Fruit fly (Drosophila melanogaster) whole organism, embryonic: ENCODE results near the gene DNaseII.

Experiments
- B-H1 ChIP-seq: fragments of 200-800 bp; sonication (Bioruptor generic); IDR thresholded peaks from 3 replicates; pipeline ENCODE4 v1.3.6; 2022; ENCODE audit warnings: missing biosample characterization, missing genetic modification characterization
- Bdp1 ChIP-seq: fragments of 200-800 bp; sonication (Bioruptor generic); optimal IDR thresholded peaks from 3 replicates; lab custom pipeline; 2016; ENCODE audit warnings: missing biosample characterization, missing genetic modification characterization
- CG10321 ChIP-seq: fragments of 200-800 bp; sonication (Bioruptor generic); IDR thresholded peaks from 2 replicates; pipeline ENCODE4 v1.3.6; 2022; ENCODE audit warnings: missing biosample characterization, missing genetic modification characterization
- CG11093 ChIP-seq: fragments of 200-800 bp; sonication (Bioruptor generic); IDR thresholded peaks from 3 replicates; pipeline ENCODE4 v1.3.6; 2022; ENCODE audit warnings: missing biosample characterization, missing genetic modification characterization
- CG12236 ChIP-seq: fragments of 200-800 bp; sonication (Bioruptor generic); optimal IDR thresholded peaks from 2 replicates; lab custom pipeline; 2016; ENCODE audit warnings: missing biosample characterization, missing genetic modification characterization
- CG12659 ChIP-seq: fragments of 200-800 bp; sonication (Bioruptor generic); optimal IDR thresholded peaks from 3 replicates; lab custom pipeline; 2017; ENCODE audit warnings: mild to moderate bottlenecking, missing biosample characterization, missing genetic modification reagents, missing genetic modification characterization
- CG12769 ChIP-seq: fragments of 200-800 bp; sonication (Bioruptor generic); optimal IDR thresholded peaks from 2 replicates; lab custom pipeline; 2019; ENCODE audit warnings: missing biosample characterization, mild to moderate bottlenecking, missing genetic modification characterization, moderate library complexity
- CG13775 ChIP-seq: fragments of 200-800 bp; sonication (Bioruptor generic); optimal IDR thresholded peaks from 3 replicates; lab custom pipeline; 2017; ENCODE audit warnings: missing biosample characterization, mild to moderate bottlenecking, missing genetic modification characterization
- CG14667 ChIP-seq: fragments of 200-800 bp; sonication (Bioruptor generic); IDR thresholded peaks from 2 replicates; pipeline ENCODE4 v1.3.6; 2022; ENCODE audit warnings: missing biosample characterization, missing genetic modification characterization
- CG15696 ChIP-seq: fragments of 200-800 bp; sonication (Bioruptor generic); optimal IDR thresholded peaks from 2 replicates; lab custom pipeline; 2019; ENCODE audit warnings: missing biosample characterization, mild to moderate bottlenecking, missing genetic modification characterization, moderate library complexity
- CG16813 ChIP-seq: fragments of 200-800 bp; sonication (Bioruptor generic); IDR thresholded peaks from 3 replicates; pipeline ENCODE4 v1.3.6; 2022; ENCODE audit warnings: missing biosample characterization, missing genetic modification characterization; ENCODE audit not compliant: partially characterized antibody
- CG2875 ChIP-seq: fragments of 200-800 bp; sonication (Bioruptor generic); optimal IDR thresholded peaks from 2 replicates; lab custom pipeline; 2017; ENCODE audit warnings: missing biosample characterization, mild to moderate bottlenecking, missing genetic modification characterization, missing genetic modification reagents
- CG31388 ChIP-seq: fragments of 200-800 bp; sonication (Bioruptor generic); optimal IDR thresholded peaks from 2 replicates; lab custom pipeline; 2016; ENCODE audit warnings: missing biosample characterization, missing genetic modification characterization
- CG33557 ChIP-seq: fragments of 200-800 bp; sonication (Bioruptor generic); optimal IDR thresholded peaks from 2 replicates; lab custom pipeline; 2019; ENCODE audit warnings: missing biosample characterization, mild to moderate bottlenecking, missing genetic modification characterization, moderate library complexity
- CG3726 ChIP-seq: fragments of 200-800 bp; sonication (Bioruptor generic); IDR thresholded peaks from 3 replicates; pipeline ENCODE4, ENCODE4 v1.3.6; 2022; ENCODE audit warnings: missing biosample characterization, missing genetic modification characterization
- CG6791 ChIP-seq: fragments of 200-800 bp; sonication (Bioruptor generic); IDR thresholded peaks from 3 replicates; pipeline ENCODE4 v1.3.6; 2022; ENCODE audit warnings: missing biosample characterization, missing genetic modification characterization; ENCODE audit not compliant: partially characterized antibody
- CG7928 ChIP-seq: fragments of 200-800 bp; sonication (Bioruptor generic); optimal IDR thresholded peaks from 2 replicates; lab custom pipeline; 2017; ENCODE audit warnings: missing biosample characterization, mild to moderate bottlenecking, missing genetic modification characterization
- CG7987 ChIP-seq: fragments of 200-800 bp; sonication (Bioruptor generic); optimal IDR thresholded peaks from 2 replicates; lab custom pipeline; 2018; ENCODE audit warnings: missing biosample characterization, mild to moderate bottlenecking, missing genetic modification characterization, moderate library complexity
- CG9797 ChIP-seq: fragments of 200-800 bp; sonication (Bioruptor generic); optimal IDR thresholded peaks from 3 replicates; lab custom pipeline; 2018; ENCODE audit warnings: missing biosample characterization, mild to moderate bottlenecking, missing genetic modification characterization
- CG9876 ChIP-seq: fragments of 200-800 bp; sonication (Bioruptor generic); optimal IDR thresholded peaks from 2 replicates; lab custom pipeline; 2016; ENCODE audit warnings: missing biosample characterization, missing genetic modification characterization
- Chrac-16 ChIP-seq: fragments of 200-800 bp; sonication (Bioruptor generic); optimal IDR thresholded peaks from 3 replicates; lab custom pipeline; 2016; ENCODE audit warnings: missing biosample characterization, missing genetic modification characterization
- Ets97D ChIP-seq: fragments of 200-800 bp; sonication (Bioruptor generic); optimal IDR thresholded peaks from 3 replicates; lab custom pipeline; 2016; ENCODE audit warnings: missing biosample characterization, missing genetic modification characterization
- Myb ChIP-seq: fragments of 200-800 bp; sonication (Bioruptor generic); optimal IDR thresholded peaks from 2 replicates; lab custom pipeline; 2016; ENCODE audit warnings: missing biosample characterization, missing genetic modification characterization
- NK7.1 ChIP-seq: fragments of 200-800 bp; sonication (Bioruptor generic); optimal IDR thresholded peaks from 3 replicates; lab custom pipeline; 2016; ENCODE audit warnings: missing biosample characterization, missing genetic modification characterization
- Stat92E ChIP-seq, 3 experiments: fragments of >200 bp in 2 of 3; fragments of 200-800 bp in 1 of 3; sonication (Bioruptor generic) in 1 of 3; optimal IDR thresholded peaks; 2 replicates each; lab custom pipeline; 2017 to 2019; ENCODE audit warnings: missing biosample characterization in 3 of 3, missing genetic modification characterization in 3 of 3, mild to moderate bottlenecking in 1 of 3, moderate library complexity in 1 of 3
- Tbp ChIP-seq: fragments of >200 bp; optimal IDR thresholded peaks from 2 replicates; lab custom pipeline; 2018; ENCODE audit warnings: missing biosample characterization, missing genetic modification characterization
- cas ChIP-seq: fragments of 200-800 bp; sonication (Bioruptor generic); IDR thresholded peaks from 2 replicates; pipeline ENCODE4 v1.3.6; 2022; ENCODE audit warnings: missing biosample characterization, missing genetic modification characterization
- cwo ChIP-seq: fragments of 200-800 bp; sonication (Bioruptor generic); optimal IDR thresholded peaks from 3 replicates; lab custom pipeline; 2017; ENCODE audit warnings: missing biosample characterization, missing genetic modification characterization, mild to moderate bottlenecking, moderate library complexity, missing genetic modification reagents
- esg ChIP-seq: fragments of 200-800 bp; sonication (Bioruptor generic); conservative IDR thresholded peaks from 2 replicates; pipeline ENCODE4 v1.3.6; 2022; ENCODE audit warnings: missing biosample characterization, missing genetic modification characterization
- fd64A ChIP-seq: fragments of 200-800 bp; sonication (Bioruptor generic); optimal IDR thresholded peaks from 3 replicates; lab custom pipeline; 2018; ENCODE audit warnings: missing biosample characterization, mild to moderate bottlenecking, missing genetic modification characterization
- fd96Cb ChIP-seq: fragments of 200-800 bp; sonication (Bioruptor generic); optimal IDR thresholded peaks from 2 replicates; lab custom pipeline; 2018; ENCODE audit warnings: missing biosample characterization, mild to moderate bottlenecking, missing genetic modification characterization, moderate library complexity
- ftz-f1 ChIP-seq: fragments of 200-800 bp; sonication (Bioruptor generic); optimal IDR thresholded peaks from 2 replicates; lab custom pipeline; 2016; ENCODE audit warnings: missing biosample characterization, missing genetic modification characterization
- gt ChIP-seq: fragments of 200-800 bp; sonication (Bioruptor generic); IDR thresholded peaks from 2 replicates; pipeline ENCODE4 v1.3.6; 2022; ENCODE audit warnings: missing biosample characterization, missing genetic modification characterization
- her ChIP-seq: fragments of 200-800 bp; sonication (Bioruptor generic); optimal IDR thresholded peaks from 2 replicates; lab custom pipeline; 2016; ENCODE audit warnings: missing biosample characterization, missing genetic modification characterization
- knrl ChIP-seq: fragments of 200-800 bp; sonication (Bioruptor generic); IDR thresholded peaks from 3 replicates; pipeline ENCODE4 v1.3.6; 2022; ENCODE audit warnings: missing biosample characterization, missing genetic modification characterization; ENCODE audit not compliant: partially characterized antibody
- lov ChIP-seq, 2 experiments: fragments of 200-800 bp in 1 of 2; fragments of >200 bp in 1 of 2; sonication (Bioruptor generic) in 1 of 2; IDR thresholded peaks in 1 of 2; optimal IDR thresholded peaks in 1 of 2; 2 replicates in 1 of 2; 3 replicates in 1 of 2; pipeline versions ENCODE4 v1.3.6 to Lab custom; 2017 to 2022; ENCODE audit warnings: missing biosample characterization in 1 of 2, missing genetic modification characterization in 1 of 2
- mld ChIP-seq: fragments of 200-800 bp; sonication (Bioruptor generic); IDR thresholded peaks from 3 replicates; pipeline ENCODE4 v1.3.6; 2022; ENCODE audit warnings: missing biosample characterization, missing genetic modification characterization; ENCODE audit not compliant: partially characterized antibody
- onecut ChIP-seq: fragments of 200-800 bp; sonication (Bioruptor generic); IDR thresholded peaks from 2 replicates; pipeline ENCODE4 v1.3.6; 2022; ENCODE audit warnings: missing biosample characterization, missing genetic modification characterization
- org-1 ChIP-seq: fragments of 200-800 bp; sonication (Bioruptor generic); optimal IDR thresholded peaks from 2 replicates; lab custom pipeline; 2017; ENCODE audit warnings: missing biosample characterization, missing genetic modification characterization
- otp ChIP-seq: fragments of 200-800 bp; sonication (Bioruptor generic); IDR thresholded peaks from 3 replicates; pipeline ENCODE4, ENCODE4 v1.3.6; 2022; ENCODE audit warnings: missing biosample characterization, missing genetic modification characterization
- p53 ChIP-seq: fragments of 200-800 bp; sonication (Bioruptor generic); optimal IDR thresholded peaks from 2 replicates; lab custom pipeline; 2016; ENCODE audit warnings: missing biosample characterization, missing genetic modification characterization
- pb ChIP-seq: fragments of 200-800 bp; sonication (Bioruptor generic); optimal IDR thresholded peaks from 3 replicates; lab custom pipeline; 2016; ENCODE audit warnings: missing biosample characterization, missing genetic modification characterization
- pnt ChIP-seq: fragments of 200-800 bp; sonication (Bioruptor generic); optimal IDR thresholded peaks from 3 replicates; lab custom pipeline; 2016; ENCODE audit warnings: missing biosample characterization, missing genetic modification characterization
- salm ChIP-seq: fragments of 200-800 bp; sonication (Bioruptor generic); optimal IDR thresholded peaks from 2 replicates; lab custom pipeline; 2018; ENCODE audit warnings: missing biosample characterization, mild to moderate bottlenecking, missing genetic modification characterization
- sim ChIP-seq: fragments of 200-800 bp; sonication (Bioruptor generic); IDR thresholded peaks from 2 replicates; pipeline ENCODE4 v1.3.6; 2022; ENCODE audit warnings: missing biosample characterization, missing genetic modification characterization
- trh ChIP-seq: fragments of 200-800 bp; sonication (Bioruptor generic); optimal IDR thresholded peaks from 2 replicates; lab custom pipeline; 2016; ENCODE audit warnings: missing biosample characterization, missing genetic modification characterization
- tx ChIP-seq: fragments of 200-800 bp; sonication (Bioruptor generic); optimal IDR thresholded peaks from 2 replicates; lab custom pipeline; 2016; ENCODE audit warnings: missing biosample characterization, missing genetic modification characterization
- unpg ChIP-seq: fragments of 200-800 bp; sonication (Bioruptor generic); optimal IDR thresholded peaks from 3 replicates; lab custom pipeline; 2018; ENCODE audit warnings: missing biosample characterization, mild to moderate bottlenecking, missing genetic modification characterization, moderate library complexity
- usp ChIP-seq: fragments of >200 bp; optimal IDR thresholded peaks from 2 replicates; lab custom pipeline; 2017; ENCODE audit warnings: missing biosample characterization, missing genetic modification characterization
- zf30C ChIP-seq: fragments of 200-800 bp; sonication (Bioruptor generic); optimal IDR thresholded peaks from 3 replicates; lab custom pipeline; 2018; ENCODE audit warnings: missing biosample characterization, mild to moderate bottlenecking, missing genetic modification characterization

Gene DNaseII

DNA sequence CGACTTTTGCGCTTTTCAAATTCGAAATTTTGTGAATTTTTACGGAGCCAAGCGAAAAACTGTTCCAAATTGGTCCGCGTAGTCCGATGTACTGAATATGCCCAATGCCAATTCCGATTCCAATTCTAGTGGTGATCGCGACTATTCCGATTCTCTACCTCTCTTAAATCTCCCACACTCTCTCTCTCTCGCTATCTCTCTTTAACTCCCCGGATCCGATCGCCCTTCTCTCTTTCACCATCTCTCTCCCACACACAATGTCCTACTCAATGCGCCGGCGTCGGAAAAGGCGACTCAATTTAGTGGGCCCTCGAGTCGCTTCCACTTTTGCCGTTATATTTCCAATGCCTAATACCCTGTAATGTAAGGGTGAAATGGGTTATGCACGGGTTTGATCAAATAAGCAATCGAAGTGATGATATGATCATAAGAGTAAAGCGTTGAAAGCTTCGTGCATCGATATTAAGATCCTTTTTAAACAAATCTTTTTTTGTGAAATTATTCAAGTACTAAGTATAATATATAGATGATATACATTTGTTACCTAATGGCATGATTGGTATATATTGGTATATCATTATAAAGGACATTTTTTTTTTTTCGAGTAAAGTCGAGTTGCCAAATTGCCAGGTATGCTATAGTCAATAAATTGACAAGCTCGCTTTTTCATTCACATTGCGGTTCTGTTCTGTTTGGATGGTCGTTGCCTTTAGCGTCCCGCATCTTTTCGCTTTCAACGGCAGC lies 30.3 kb downstream of the DNaseII start (continued):
- TF ChIP-seq onecut (GFP tag; lab: Robert Waterston, UW) (no peak), tx (no peak), CG14667 (no peak), usp (GFP tag; lab: Kevin White, UChicago) (no peak), Ets97D (no peak), zf30C (GFP tag; lab: Kevin White, UChicago) (no peak), CG10321 (GFP tag; lab: Robert Waterston, UW) (no peak), Chrac-16 (GFP tag; lab: Kevin White, UChicago) (peak; percentile 77), Stat92E (GFP tag; optimal IDR thresholded peaks at IDR 0.05; lab: Kevin White, UChicago) (no peak), cwo (GFP tag; lab: Kevin White, UChicago) (peak; percentile 59), trh (GFP tag; lab: Kevin White, UChicago) (peak; percentile 36), org-1 (peak; percentile 73), CG6791 (GFP tag; lab: Robert Waterston, UW) (no peak), her (no peak), Tbp (GFP tag; lab: Kevin White, UChicago) (no peak), CG3726 (no peak), CG2875 (GFP tag; lab: Kevin White, UChicago) (peak; percentile 66), unpg (GFP tag; lab: Kevin White, UChicago) (peak; percentile 65), CG7928 (no peak), otp (GFP tag; lab: Robert Waterston, UW) (no peak), CG9876 (GFP tag; lab: Kevin White, UChicago) (no peak), CG16813 (GFP tag; lab: Robert Waterston, UW) (no peak), CG7987 (GFP tag; lab: Kevin White, UChicago) (no peak), pb (GFP tag; lab: Kevin White, UChicago) (no peak), fd64A (GFP tag; lab: Kevin White, UChicago) (no peak), gt (GFP tag; lab: Robert Waterston, UW) (no peak), lov (optimal IDR thresholded peaks at IDR 0.05; lab: Kevin White, UChicago) (no peak), lov (GFP tag; IDR thresholded peaks at IDR 0.05; lab: Robert Waterston, UW) (no peak), pnt (GFP tag; lab: Kevin White, UChicago) (peak; percentile 18), CG12659 (peak; percentile 71), Myb (peak; percentile 9), B-H1 (GFP tag; lab: Robert Waterston, UW) (no peak), CG12236 (GFP tag; lab: Kevin White, UChicago) (no peak), mld (GFP tag; lab: Robert Waterston, UW) (no peak), fd96Cb (tag; lab: Kevin White, UChicago) (peak; percentile 78), knrl (GFP tag; lab: Robert Waterston, UW) (no peak), CG33557 (peak; percentile 30), CG13775 (GFP tag; lab: Kevin White, UChicago) (peak; percentile 80), CG11093 (no peak), CG31388 (no peak), esg (GFP tag; lab: Robert Waterston, UW) (peak; percentile 60), salm (no peak), cas (GFP tag; lab: Robert Waterston, UW) (no peak), CG15696 (tag; lab: Kevin White, UChicago) (peak; percentile 62), NK7.1 (GFP tag; lab: Kevin White, UChicago) (no peak), ftz-f1 (no peak), sim (GFP tag; lab: Robert Waterston, UW) (no peak), p53 (GFP tag; lab: Kevin White, UChicago) (no peak), CG12769 (tag; lab: Kevin White, UChicago) (no peak), Bdp1 (no peak), CG9797 (no peak)
